Fruit fly (Drosophila melanogaster) whole organism, embryonic: ENCODE results near the gene Chd64.

Experiments
- B-H1 ChIP-seq: fragments of 200-800 bp; sonication (Bioruptor generic); IDR thresholded peaks from 3 replicates; pipeline ENCODE4 v1.3.6; 2022; ENCODE audit warnings: missing biosample characterization, missing genetic modification characterization
- CG10267 ChIP-seq: fragments of 200-800 bp; sonication (Bioruptor generic); optimal IDR thresholded peaks from 2 replicates; lab custom pipeline; 2018; ENCODE audit warnings: missing biosample characterization, mild to moderate bottlenecking, missing genetic modification characterization, moderate library complexity
- CG10462 ChIP-seq: fragments of 200-800 bp; sonication (Bioruptor generic); optimal IDR thresholded peaks from 2 replicates; lab custom pipeline; 2016; ENCODE audit warnings: missing biosample characterization, missing genetic modification characterization
- CG11504 ChIP-seq: fragments of 200-800 bp; sonication (Bioruptor generic); optimal IDR thresholded peaks from 3 replicates; lab custom pipeline; 2019; ENCODE audit warnings: missing biosample characterization, mild to moderate bottlenecking, missing genetic modification characterization, moderate library complexity
- CG12391 ChIP-seq: fragments of 200-800 bp; sonication (Bioruptor generic); optimal IDR thresholded peaks from 3 replicates; lab custom pipeline; 2018; ENCODE audit warnings: missing biosample characterization, mild to moderate bottlenecking, missing genetic modification characterization, moderate library complexity
- CG13287 ChIP-seq: fragments of 200-800 bp; sonication (Bioruptor generic); IDR thresholded peaks from 2 replicates; pipeline ENCODE4 v1.3.6; 2022; ENCODE audit warnings: missing biosample characterization, missing genetic modification characterization; ENCODE audit not compliant: partially characterized antibody
- CG17328 ChIP-seq: fragments of 200-800 bp; sonication (Bioruptor generic); IDR thresholded peaks from 2 replicates; pipeline ENCODE4 v1.3.6; 2022; ENCODE audit warnings: missing biosample characterization, missing genetic modification characterization
- CG17829 ChIP-seq: fragments of 200-800 bp; optimal IDR thresholded peaks from 2 replicates; lab custom pipeline; 2019; ENCODE audit warnings: missing biosample characterization, mild to moderate bottlenecking, missing genetic modification characterization, moderate library complexity
- CG18262 ChIP-seq: fragments of 200-800 bp; optimal IDR thresholded peaks from 3 replicates; lab custom pipeline; 2019; ENCODE audit warnings: missing biosample characterization, mild to moderate bottlenecking, missing genetic modification characterization, moderate library complexity
- CG2116 ChIP-seq: fragments of 200-800 bp; sonication (Bioruptor generic); optimal IDR thresholded peaks from 3 replicates; lab custom pipeline; 2018; ENCODE audit warnings: missing biosample characterization, mild to moderate bottlenecking, missing genetic modification characterization
- CG2712 ChIP-seq: fragments of 200-800 bp; optimal IDR thresholded peaks from 3 replicates; lab custom pipeline; 2019; ENCODE audit warnings: missing biosample characterization, mild to moderate bottlenecking, missing genetic modification characterization, moderate library complexity
- CG31441 ChIP-seq: fragments of 200-800 bp; sonication (Bioruptor generic); IDR thresholded peaks from 2 replicates; pipeline ENCODE4 v1.3.6; 2022; ENCODE audit warnings: missing biosample characterization, missing genetic modification characterization
- CG3163 ChIP-seq: fragments of 200-800 bp; sonication (Bioruptor generic); optimal IDR thresholded peaks from 3 replicates; lab custom pipeline; 2016; ENCODE audit warnings: missing biosample characterization, missing genetic modification characterization
- CG42726 ChIP-seq: fragments of 200-800 bp; sonication (Bioruptor generic); IDR thresholded peaks from 2 replicates; pipeline ENCODE4 v1.3.6; 2022; ENCODE audit warnings: missing biosample characterization, missing genetic modification characterization; ENCODE audit not compliant: partially characterized antibody
- CG4360 ChIP-seq: fragments of 200-800 bp; sonication (Bioruptor generic); IDR thresholded peaks from 2 replicates; pipeline ENCODE4 v1.3.6; 2022; ENCODE audit warnings: missing biosample characterization, missing genetic modification characterization
- CG6175 ChIP-seq: fragments of 200-800 bp; sonication (Bioruptor generic); IDR thresholded peaks from 3 replicates; pipeline ENCODE4 v1.3.6; 2022; ENCODE audit warnings: missing biosample characterization, missing genetic modification characterization
- CG7556 ChIP-seq: fragments of 200-800 bp; sonication (Bioruptor generic); optimal IDR thresholded peaks from 2 replicates; lab custom pipeline; 2017; ENCODE audit warnings: missing biosample characterization, mild to moderate bottlenecking, missing genetic modification characterization
- CG7839 ChIP-seq: fragments of 200-800 bp; sonication (Bioruptor generic); optimal IDR thresholded peaks from 3 replicates; lab custom pipeline; 2018; ENCODE audit warnings: missing biosample characterization, mild to moderate bottlenecking, missing genetic modification characterization, moderate library complexity
- Dad ChIP-seq: fragments of 200-800 bp; sonication (Bioruptor generic); optimal IDR thresholded peaks from 3 replicates; lab custom pipeline; 2016; ENCODE audit warnings: missing biosample characterization, missing genetic modification characterization
- Dbx ChIP-seq: fragments of 200-800 bp; sonication (Bioruptor generic); IDR thresholded peaks from 3 replicates; pipeline ENCODE4 v1.3.6; 2022; ENCODE audit warnings: missing biosample characterization, missing genetic modification characterization
- Dip3 ChIP-seq: fragments of 200-800 bp; sonication (Bioruptor generic); optimal IDR thresholded peaks from 3 replicates; lab custom pipeline; 2016; ENCODE audit warnings: missing biosample characterization, missing genetic modification characterization
- Elba2 ChIP-seq: fragments of 200-800 bp; sonication (Bioruptor generic); optimal IDR thresholded peaks from 3 replicates; lab custom pipeline; 2016; ENCODE audit warnings: missing biosample characterization, missing genetic modification characterization
- Fer2 ChIP-seq: fragments of 200-800 bp; sonication (Bioruptor generic); optimal IDR thresholded peaks from 2 replicates; lab custom pipeline; 2018; ENCODE audit warnings: missing biosample characterization, mild to moderate bottlenecking, missing genetic modification characterization, moderate library complexity
- HmgD ChIP-seq: fragments of 200-800 bp; sonication (Bioruptor generic); optimal IDR thresholded peaks from 3 replicates; lab custom pipeline; 2016; ENCODE audit warnings: missing biosample characterization, missing genetic modification characterization
- Hr3 ChIP-seq: fragments of 200-800 bp; sonication (Bioruptor generic); optimal IDR thresholded peaks from 3 replicates; lab custom pipeline; 2016; ENCODE audit warnings: missing biosample characterization, missing genetic modification characterization
- Lhr ChIP-seq: fragments of 200-800 bp; sonication (Bioruptor generic); optimal IDR thresholded peaks from 3 replicates; lab custom pipeline; 2017; ENCODE audit warnings: mild to moderate bottlenecking, missing biosample characterization, missing genetic modification reagents, missing genetic modification characterization
- Nf-YA ChIP-seq: fragments of 200-800 bp; sonication (Bioruptor generic); IDR thresholded peaks from 2 replicates; pipeline ENCODE4 v1.3.6; 2022; ENCODE audit warnings: missing biosample characterization, missing genetic modification characterization
- PHDP ChIP-seq: fragments of 200-800 bp; sonication (Bioruptor generic); optimal IDR thresholded peaks from 3 replicates; lab custom pipeline; 2018; ENCODE audit warnings: missing biosample characterization, mild to moderate bottlenecking, missing genetic modification characterization, moderate library complexity
- Rfx ChIP-seq: fragments of 200-800 bp; sonication (Bioruptor generic); IDR thresholded peaks from 2 replicates; pipeline ENCODE4 v1.3.6; 2022; ENCODE audit warnings: missing biosample characterization, missing genetic modification characterization
- Sry-β ChIP-seq: fragments of 200-800 bp; sonication (Bioruptor generic); optimal IDR thresholded peaks from 2 replicates; lab custom pipeline; 2018; ENCODE audit warnings: missing biosample characterization, mild to moderate bottlenecking, missing genetic modification characterization, moderate library complexity
- ab ChIP-seq: fragments of 200-800 bp; sonication (Bioruptor generic); optimal IDR thresholded peaks from 2 replicates; lab custom pipeline; 2016; ENCODE audit warnings: missing biosample characterization, missing genetic modification characterization
- ash1 ChIP-seq: fragments of 200-800 bp; sonication (Bioruptor generic); optimal IDR thresholded peaks from 2 replicates; lab custom pipeline; 2018; ENCODE audit warnings: missing biosample characterization, mild to moderate bottlenecking, missing genetic modification characterization
- bsh ChIP-seq, 2 experiments: fragments of 200-800 bp; sonication (Bioruptor generic); optimal IDR thresholded peaks; 2 replicates each; lab custom pipeline; 2017 to 2018; ENCODE audit warnings: mild to moderate bottlenecking in 2 of 2, missing biosample characterization in 2 of 2, missing genetic modification characterization in 2 of 2, moderate library complexity in 1 of 2
- dmrt99B ChIP-seq: fragments of 200-800 bp; sonication (Bioruptor generic); optimal IDR thresholded peaks from 2 replicates; lab custom pipeline; 2018; ENCODE audit warnings: missing biosample characterization, mild to moderate bottlenecking, missing genetic modification characterization, moderate library complexity
- ems ChIP-seq: fragments of 200-800 bp; sonication (Bioruptor generic); optimal IDR thresholded peaks from 3 replicates; lab custom pipeline; 2016; ENCODE audit warnings: missing biosample characterization, missing genetic modification characterization
- fd96Cb ChIP-seq: fragments of 200-800 bp; sonication (Bioruptor generic); optimal IDR thresholded peaks from 2 replicates; lab custom pipeline; 2018; ENCODE audit warnings: missing biosample characterization, mild to moderate bottlenecking, missing genetic modification characterization, moderate library complexity
- gt ChIP-seq: fragments of 200-800 bp; sonication (Bioruptor generic); IDR thresholded peaks from 2 replicates; pipeline ENCODE4 v1.3.6; 2022; ENCODE audit warnings: missing biosample characterization, missing genetic modification characterization
- nmo ChIP-seq: fragments of 200-800 bp; sonication (Bioruptor generic); optimal IDR thresholded peaks from 2 replicates; lab custom pipeline; 2018; ENCODE audit warnings: missing biosample characterization, mild to moderate bottlenecking, missing genetic modification characterization, moderate library complexity
- nom ChIP-seq: fragments of 200-800 bp; sonication (Bioruptor generic); optimal IDR thresholded peaks from 2 replicates; lab custom pipeline; 2017; ENCODE audit warnings: missing biosample characterization, missing genetic modification characterization, mild to moderate bottlenecking, moderate library complexity, missing genetic modification reagents
- sd ChIP-seq: fragments of 200-800 bp; sonication (Bioruptor generic); optimal IDR thresholded peaks from 3 replicates; lab custom pipeline; 2018; ENCODE audit warnings: missing biosample characterization, mild to moderate bottlenecking, missing genetic modification characterization, moderate library complexity
- so ChIP-seq: fragments of 200-800 bp; sonication (Bioruptor generic); IDR thresholded peaks from 3 replicates; pipeline ENCODE4 v1.3.6; 2022; ENCODE audit warnings: missing biosample characterization, missing genetic modification characterization
- usp ChIP-seq: fragments of >200 bp; optimal IDR thresholded peaks from 2 replicates; lab custom pipeline; 2017; ENCODE audit warnings: missing biosample characterization, missing genetic modification characterization
- vnd ChIP-seq: fragments of 200-800 bp; sonication (Bioruptor generic); IDR thresholded peaks from 3 replicates; pipeline ENCODE4 v1.3.6; 2022; ENCODE audit warnings: missing biosample characterization, missing genetic modification characterization; ENCODE audit not compliant: partially characterized antibody

Chd64 gene

dm6 chr3L:4080278-4080677 is 41.9 kb downstream of the Chd64 start (continued):
- no peak for TF ChIP-seq Hr3 (GFP tag; lab: Kevin White, UChicago)
- TF ChIP-seq CG17328 = no peak
- no peak for TF ChIP-seq Sry-β (GFP tag; lab: Kevin White, UChicago)
- TF ChIP-seq so (GFP tag; lab: Robert Waterston, UW) = no peak
- no peak for TF ChIP-seq gt (GFP tag; lab: Robert Waterston, UW)
- no peak for TF ChIP-seq B-H1 (GFP tag; lab: Robert Waterston, UW)
- no peak for TF ChIP-seq CG13287 (GFP tag; lab: Robert Waterston, UW)
- TF ChIP-seq CG7839 (tag; lab: Kevin White, UChicago) = peak; percentile 27
- TF ChIP-seq CG2116 (GFP tag; lab: Kevin White, UChicago) = no peak
- TF ChIP-seq Fer2 (tag; lab: Kevin White, UChicago) = no peak
- TF ChIP-seq CG10267 (tag; lab: Kevin White, UChicago) = peak; percentile 7
- no peak for TF ChIP-seq Lhr
- no peak for TF ChIP-seq ab (GFP tag; lab: Kevin White, UChicago)
- peak; percentile 8 for TF ChIP-seq CG12391
- no peak for TF ChIP-seq CG17829 (tag; lab: Kevin White, UChicago)
- TF ChIP-seq CG11504 (tag; lab: Kevin White, UChicago) = peak; percentile 52
- peak; percentile 33 for TF ChIP-seq CG2712
- no peak for TF ChIP-seq nom (GFP tag; lab: Kevin White, UChicago)
- no peak for TF ChIP-seq Dbx
- TF ChIP-seq sd (tag; lab: Kevin White, UChicago) = no peak
- no peak for TF ChIP-seq vnd (GFP tag; lab: Robert Waterston, UW)
- TF ChIP-seq CG31441 = 0 out of 2 replicates have a peak, but pooled peaks have one; percentile 13
- TF ChIP-seq CG10462 (GFP tag; lab: Kevin White, UChicago) = no peak
- no peak for TF ChIP-seq Elba2
- no peak for TF ChIP-seq Rfx (GFP tag; lab: Robert Waterston, UW)
- TF ChIP-seq ems (GFP tag; lab: Kevin White, UChicago) = no peak
- peak in 1 of 2 experiments; percentile 26 for TF ChIP-seq bsh (GFP tag; optimal IDR thresholded peaks at IDR 0.05; lab: Kevin White, UChicago)
- TF ChIP-seq Dip3 = no peak
- TF ChIP-seq usp (GFP tag; lab: Kevin White, UChicago) = no peak
- peak; percentile 0 for TF ChIP-seq PHDP (tag; lab: Kevin White, UChicago)
- TF ChIP-seq CG3163 (GFP tag; lab: Kevin White, UChicago) = no peak
- TF ChIP-seq ash1 (GFP tag; lab: Kevin White, UChicago) = no peak
- peak; percentile 28 for TF ChIP-seq CG18262 (tag; lab: Kevin White, UChicago)
- peak; percentile 30 for TF ChIP-seq fd96Cb (tag; lab: Kevin White, UChicago)
- peak; percentile 35 for TF ChIP-seq nmo (GFP tag; lab: Kevin White, UChicago)
- no peak for TF ChIP-seq HmgD (GFP tag; lab: Kevin White, UChicago)
- no peak for TF ChIP-seq CG4360
- TF ChIP-seq CG6175 (GFP tag; lab: Robert Waterston, UW) = no peak
- peak; percentile 38 for TF ChIP-seq dmrt99B
- TF ChIP-seq CG42726 = no peak
- no peak for TF ChIP-seq Nf-YA
- no peak for TF ChIP-seq CG7556 (GFP tag; lab: Kevin White, UChicago)
- TF ChIP-seq Dad (GFP tag; lab: Kevin White, UChicago) = no peak
